Fruit fly (Drosophila melanogaster): Measurements from ENCODE around the gene HisRS.

HisRS gene

DNA sequence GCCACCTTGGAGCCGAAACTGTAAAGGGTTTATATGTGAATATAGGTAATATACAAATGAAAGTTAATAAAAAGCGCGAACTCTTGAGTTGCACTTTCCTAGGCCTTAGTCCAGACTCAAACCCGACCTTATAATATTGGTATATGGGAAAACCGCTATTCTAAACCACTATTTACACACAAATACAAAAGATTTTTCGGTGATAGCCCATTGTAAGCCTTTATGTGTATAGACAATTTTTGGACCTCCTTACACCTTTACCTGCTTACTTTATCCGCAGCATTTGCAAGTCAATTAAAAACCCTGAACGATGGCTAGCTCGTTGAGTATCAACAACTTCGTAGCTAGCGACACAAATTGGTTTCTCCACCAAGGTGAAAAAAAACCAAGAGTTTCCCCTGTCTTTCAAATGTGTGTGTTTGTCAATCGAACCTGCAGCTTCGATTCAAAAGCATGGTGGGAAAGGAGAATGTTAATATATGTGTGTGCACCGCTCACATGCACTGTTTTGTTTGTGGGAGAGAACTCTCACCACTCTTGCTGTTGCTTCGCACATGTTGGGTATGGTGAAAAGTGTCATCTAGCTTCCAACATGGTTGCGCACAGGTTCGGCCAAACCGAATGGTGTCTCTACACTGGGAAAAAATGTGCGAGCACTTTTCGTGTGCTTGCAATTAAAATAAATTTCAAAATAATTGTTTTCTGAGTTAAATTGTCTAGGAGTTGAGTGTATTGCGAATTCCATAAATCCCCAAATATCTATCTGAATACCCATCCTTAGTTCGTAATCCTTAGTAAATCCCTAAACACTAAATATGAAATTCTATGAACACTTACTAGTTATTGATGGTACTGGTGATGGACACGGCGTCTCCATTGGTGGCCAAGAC, 8.3 kb upstream of the HisRS start (continued):
- TF ChIP-seq tio (GFP tag; optimal IDR thresholded peaks at IDR 0.05) = no peak
- TF ChIP-seq CG4360 (GFP tag; IDR thresholded peaks at IDR 0.05) = peak; percentile 60
- no peak for TF ChIP-seq Dref (GFP tag; IDR thresholded peaks at IDR 0.05)
- peak; percentile 42 for TF ChIP-seq CG15601 (tag; optimal IDR thresholded peaks at IDR 0.05)
- TF ChIP-seq CG12155 (GFP tag; optimal IDR thresholded peaks at IDR 0.05) = peak; percentile 76
- peak; percentile 81 for TF ChIP-seq seq (GFP tag; IDR thresholded peaks at IDR 0.05)
- no peak for TF ChIP-seq B-H2 (GFP tag; optimal IDR thresholded peaks at IDR 0.05)
- peak; percentile 74 for TF ChIP-seq CG10366 (GFP tag; IDR thresholded peaks at IDR 0.05)
- TF ChIP-seq Hand (GFP tag; optimal IDR thresholded peaks at IDR 0.05) = peak; percentile 35
- TF ChIP-seq ATbp (GFP tag; optimal IDR thresholded peaks at IDR 0.05) = peak; percentile 79
- peak; percentile 53; the same call in 1 of the 2 replicates for TF ChIP-seq MBD-R2 (GFP tag; IDR thresholded peaks at IDR 0.05)
- TF ChIP-seq CG18599 (GFP tag; optimal IDR thresholded peaks at IDR 0.05) = peak; percentile 78
- peak; percentile 75 for TF ChIP-seq CG3281 (GFP tag; optimal IDR thresholded peaks at IDR 0.05)
- TF ChIP-seq Dad (GFP tag; optimal IDR thresholded peaks at IDR 0.05) = peak; percentile 44
- peak; percentile 90 for TF ChIP-seq stc (GFP tag; IDR thresholded peaks at IDR 0.05)
- peak; percentile 63 for TF ChIP-seq MTF-1 (GFP tag; optimal IDR thresholded peaks at IDR 0.05; ENCODE audit: borderline replicate concordance)
- peak; percentile 39 for TF ChIP-seq Nf-YB (GFP tag; optimal IDR thresholded peaks at IDR 0.05)
- no peak for TF ChIP-seq ftz-f1 (GFP tag; optimal IDR thresholded peaks at IDR 0.05)
- no peak for TF ChIP-seq CG2129 (GFP tag; IDR thresholded peaks at IDR 0.05; ENCODE audit: partially characterized antibody)
- peak; percentile 89 for TF ChIP-seq chm (GFP tag; IDR thresholded peaks at IDR 0.05)
- TF ChIP-seq Hr51 (GFP tag; optimal IDR thresholded peaks at IDR 0.05) = peak; percentile 27 to 78
- TF ChIP-seq sug (tag; optimal IDR thresholded peaks at IDR 0.05) = no peak
- TF ChIP-seq CG11696 (GFP tag; IDR thresholded peaks at IDR 0.05) = peak; percentile 73
- TF ChIP-seq fd96Cb (tag; optimal IDR thresholded peaks at IDR 0.05) = peak; percentile 72
- TF ChIP-seq slp2 (GFP tag; optimal IDR thresholded peaks at IDR 0.05) = peak; percentile 53
- no peak for TF ChIP-seq Doc2 (GFP tag; IDR thresholded peaks at IDR 0.05)
- peak; percentile 46 for TF ChIP-seq CG16815 (GFP tag; optimal IDR thresholded peaks at IDR 0.05)
- TF ChIP-seq CG7786 (GFP tag; optimal IDR thresholded peaks at IDR 0.05) = peak; percentile 83
- no peak for TF ChIP-seq CG9797 (GFP tag; optimal IDR thresholded peaks at IDR 0.05)
- no peak for TF ChIP-seq Doc3 (GFP tag; IDR thresholded peaks at IDR 0.05; ENCODE audit: partially characterized antibody)
- TF ChIP-seq klu (GFP tag; IDR thresholded peaks at IDR 0.05) = peak; percentile 30; the same call in 1 of the 2 replicates
- no peak for TF ChIP-seq schlank (tag; optimal IDR thresholded peaks at IDR 0.05)
- TF ChIP-seq sna (GFP tag; IDR thresholded peaks at IDR 0.05; ENCODE audit: partially characterized antibody) = no peak
- TF ChIP-seq row (GFP tag; IDR thresholded peaks at IDR 0.05) = peak; percentile 61; the same call in 2 of the 3 replicates
- TF ChIP-seq CG18764 (GFP tag; optimal IDR thresholded peaks at IDR 0.05) = peak; percentile 80
- TF ChIP-seq jing (GFP tag; optimal IDR thresholded peaks at IDR 0.05) = peak; percentile 31
- TF ChIP-seq CG12236 (GFP tag; optimal IDR thresholded peaks at IDR 0.05) = peak; percentile 25
- no peak for TF ChIP-seq Lpt (GFP tag; optimal IDR thresholded peaks at IDR 0.05)
- no peak for TF ChIP-seq inv (GFP tag; IDR thresholded peaks at IDR 0.05; ENCODE audit: partially characterized antibody)
- TF ChIP-seq CG13424 (tag; optimal IDR thresholded peaks at IDR 0.05) = peak; percentile 53
- peak; percentile 25 for TF ChIP-seq pita (GFP tag; optimal IDR thresholded peaks at IDR 0.05)
- TF ChIP-seq mirr (GFP tag; optimal IDR thresholded peaks at IDR 0.05) = no peak
- peak; percentile 57 for TF ChIP-seq CG6683 (GFP tag; optimal IDR thresholded peaks at IDR 0.05)
- TF ChIP-seq fu2 (GFP tag; optimal IDR thresholded peaks at IDR 0.05) = peak; percentile 46
- TF ChIP-seq CG14667 (GFP tag; IDR thresholded peaks at IDR 0.05) = 0 out of 2 replicates have a peak, but pooled peaks have one; percentile 43
- no peak for TF ChIP-seq run (tag; optimal IDR thresholded peaks at IDR 0.05)
- no peak for TF ChIP-seq bbx (GFP tag; IDR thresholded peaks at IDR 0.05; ENCODE audit: partially characterized antibody)
- no peak for TF ChIP-seq z (GFP tag; IDR thresholded peaks at IDR 0.05)
